Fruit fly (Drosophila melanogaster) whole organism, adult: ENCODE results near the gene Pdf.
A peak's percentile ranks its signal among the peaks of the same experiment; 100 is the strongest.

ENCODE experiments used
- CG11617 ChIP-seq: fragments of 200-800 bp; sonication (Bioruptor generic); optimal IDR thresholded peaks from 2 replicates; lab custom pipeline; 2017; ENCODE audit warnings: mild to moderate bottlenecking, missing biosample characterization, missing genetic modification reagents, missing genetic modification characterization
- CG12768 ChIP-seq: fragments of 200-800 bp; sonication (Bioruptor generic); optimal IDR thresholded peaks from 2 replicates; lab custom pipeline; 2017; ENCODE audit warnings: missing biosample characterization, missing genetic modification characterization, mild to moderate bottlenecking, moderate library complexity, missing genetic modification reagents
- CG14711 ChIP-seq: fragments of 200-800 bp; sonication (Bioruptor generic); optimal IDR thresholded peaks from 2 replicates; lab custom pipeline; 2018; ENCODE audit warnings: missing biosample characterization, mild to moderate bottlenecking, missing genetic modification characterization, moderate library complexity
- CG1620 ChIP-seq: fragments of 200-800 bp; sonication (Bioruptor generic); optimal IDR thresholded peaks from 2 replicates; lab custom pipeline; 2016; ENCODE audit warnings: missing biosample characterization, missing genetic modification characterization
- CG33017 ChIP-seq: fragments of 200-800 bp; sonication (Bioruptor generic); optimal IDR thresholded peaks from 2 replicates; lab custom pipeline; 2018; ENCODE audit warnings: missing biosample characterization, mild to moderate bottlenecking, missing genetic modification characterization, moderate library complexity
- CG5204 ChIP-seq: fragments of 200-800 bp; sonication (Bioruptor generic); optimal IDR thresholded peaks from 2 replicates; lab custom pipeline; 2016; ENCODE audit warnings: missing biosample characterization, missing genetic modification characterization
- CG7045 ChIP-seq: fragments of 200-800 bp; sonication (Bioruptor generic); optimal IDR thresholded peaks from 2 replicates; lab custom pipeline; 2017; ENCODE audit warnings: missing biosample characterization, mild to moderate bottlenecking, missing genetic modification characterization
- CG7101 ChIP-seq: fragments of 200-800 bp; sonication (Bioruptor generic); optimal IDR thresholded peaks from 2 replicates; lab custom pipeline; 2018; ENCODE audit warnings: missing biosample characterization, mild to moderate bottlenecking, missing genetic modification characterization, moderate library complexity
- Clk ChIP-seq: fragments of 200-800 bp; sonication (Bioruptor generic); optimal IDR thresholded peaks from 2 replicates; lab custom pipeline; 2017; ENCODE audit warnings: missing biosample characterization, missing genetic modification characterization
- Crg-1 ChIP-seq: fragments of 200-800 bp; sonication (Bioruptor generic); optimal IDR thresholded peaks from 2 replicates; lab custom pipeline; 2016; ENCODE audit warnings: missing biosample characterization, missing genetic modification characterization
- Hr96 ChIP-seq: fragments of 200-800 bp; sonication (Bioruptor generic); optimal IDR thresholded peaks from 2 replicates; lab custom pipeline; 2016; ENCODE audit warnings: missing biosample characterization, missing genetic modification characterization
- Mnt ChIP-seq: fragments of 200-800 bp; sonication (Bioruptor generic); optimal IDR thresholded peaks from 2 replicates; lab custom pipeline; 2016; ENCODE audit warnings: missing biosample characterization, mild to moderate bottlenecking, missing genetic modification characterization
- bab1 ChIP-seq: fragments of 200-800 bp; sonication (Bioruptor generic); optimal IDR thresholded peaks from 3 replicates; lab custom pipeline; 2019; ENCODE audit warnings: missing biosample characterization, mild to moderate bottlenecking, missing genetic modification characterization, moderate library complexity
- cic ChIP-seq: fragments of 200-800 bp; sonication (Bioruptor generic); optimal IDR thresholded peaks from 2 replicates; lab custom pipeline; 2017; ENCODE audit warnings: missing biosample characterization, mild to moderate bottlenecking, missing genetic modification characterization, moderate library complexity
- cnc ChIP-seq, 2 experiments: fragments of >200 bp; optimal IDR thresholded peaks; 2 replicates each; lab custom pipeline; 2017
- kay ChIP-seq: fragments of 200-800 bp; sonication (Bioruptor generic); peaks from one replicate; lab custom pipeline; 2016; ENCODE audit warnings: missing biosample characterization, missing genetic modification characterization, borderline replicate concordance
- ovo ChIP-seq: fragments of 200-800 bp; sonication (Bioruptor generic); optimal IDR thresholded peaks from 2 replicates; lab custom pipeline; 2016; ENCODE audit warnings: missing biosample characterization, missing genetic modification characterization
- pad ChIP-seq: fragments of 200-800 bp; sonication (Bioruptor generic); optimal IDR thresholded peaks from 3 replicates; lab custom pipeline; 2017; ENCODE audit warnings: missing biosample characterization, missing genetic modification characterization, mild to moderate bottlenecking, moderate library complexity, missing genetic modification reagents
- tj ChIP-seq: fragments of 200-800 bp; sonication (Bioruptor generic); optimal IDR thresholded peaks from 3 replicates; lab custom pipeline; 2017; ENCODE audit warnings: missing biosample characterization, mild to moderate bottlenecking, missing genetic modification characterization, moderate library complexity
- toe ChIP-seq: fragments of 200-800 bp; sonication (Bioruptor generic); optimal IDR thresholded peaks from 2 replicates; lab custom pipeline; 2016; ENCODE audit warnings: missing biosample characterization, missing genetic modification characterization

Pdf gene

DNA sequence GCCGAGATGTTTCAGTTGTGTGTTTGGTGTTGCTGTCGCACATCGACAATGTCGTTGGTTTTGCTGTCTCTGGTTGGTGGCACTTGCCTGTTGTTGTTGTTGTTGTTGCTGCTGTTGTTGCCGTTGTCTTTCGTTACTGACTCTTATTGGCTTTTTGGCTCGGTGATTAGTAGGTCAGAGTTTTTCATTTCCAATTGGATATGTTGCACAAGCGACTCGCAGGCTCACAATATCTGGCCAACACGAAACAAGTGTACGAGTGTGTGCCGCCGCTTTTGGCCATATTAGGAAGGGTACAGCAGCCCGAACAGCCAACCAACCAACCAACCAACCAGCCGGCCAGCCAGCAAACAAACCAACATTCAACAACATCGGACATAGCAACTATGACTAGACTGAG lies 22.2 kb downstream of the Pdf start:
- TF ChIP-seq CG7045 (GFP tag; lab: Kevin White, UChicago) (no peak), Hr96 (GFP tag; lab: Kevin White, UChicago) (no peak), CG7101 (no peak), pad (GFP tag; lab: Kevin White, UChicago) (no peak), Clk (GFP tag; lab: Kevin White, UChicago) (no peak), CG5204 (GFP tag; lab: Kevin White, UChicago) (no peak)

DNA sequence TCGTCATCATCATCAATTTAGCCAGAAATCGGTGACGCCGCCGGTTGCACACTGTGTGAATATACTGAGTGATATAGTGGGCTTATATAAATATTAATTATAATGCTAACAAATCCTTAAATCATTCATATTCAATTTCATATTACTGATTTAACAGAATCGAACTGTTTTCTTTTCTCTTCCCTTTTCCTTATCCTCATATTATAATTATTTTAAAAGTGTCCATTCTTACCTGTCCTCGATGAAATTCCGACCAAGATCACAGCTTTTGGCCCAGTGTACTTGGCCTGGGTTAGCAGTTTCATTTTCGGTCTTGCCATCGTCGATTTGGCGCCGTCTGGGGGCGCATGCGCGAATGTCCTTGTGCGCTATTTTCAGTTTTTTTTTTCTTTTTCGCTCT lies 23.0 kb downstream of the Pdf start:
- no peak for TF ChIP-seq CG14711 (tag; lab: Kevin White, UChicago)
- no peak for TF ChIP-seq Crg-1
- no peak for TF ChIP-seq bab1 (GFP tag; lab: Kevin White, UChicago)
- no peak for TF ChIP-seq CG12768
- TF ChIP-seq Hr96 (GFP tag; lab: Kevin White, UChicago): no peak
- TF ChIP-seq CG7045 (GFP tag; lab: Kevin White, UChicago): no peak
- no peak for TF ChIP-seq kay (GFP tag; lab: Kevin White, UChicago)
- no peak for TF ChIP-seq CG33017 (tag; lab: Kevin White, UChicago)
- no peak for TF ChIP-seq CG11617 (GFP tag; lab: Kevin White, UChicago)
- TF ChIP-seq CG7101: no peak
- no peak for TF ChIP-seq CG1620 (GFP tag; lab: Kevin White, UChicago)
- TF ChIP-seq CG5204 (GFP tag; lab: Kevin White, UChicago): no peak
- TF ChIP-seq Clk (GFP tag; lab: Kevin White, UChicago): no peak
- TF ChIP-seq tj (GFP tag; lab: Kevin White, UChicago): no peak
- no peak for TF ChIP-seq ovo
- TF ChIP-seq cic: no peak
- no peak for TF ChIP-seq pad (GFP tag; lab: Kevin White, UChicago)
- no peak for TF ChIP-seq Mnt (GFP tag; lab: Kevin White, UChicago)
- TF ChIP-seq toe: no peak
- no peak for TF ChIP-seq cnc (optimal IDR thresholded peaks at IDR 0.05; lab: Kevin White, UChicago)

DNA sequence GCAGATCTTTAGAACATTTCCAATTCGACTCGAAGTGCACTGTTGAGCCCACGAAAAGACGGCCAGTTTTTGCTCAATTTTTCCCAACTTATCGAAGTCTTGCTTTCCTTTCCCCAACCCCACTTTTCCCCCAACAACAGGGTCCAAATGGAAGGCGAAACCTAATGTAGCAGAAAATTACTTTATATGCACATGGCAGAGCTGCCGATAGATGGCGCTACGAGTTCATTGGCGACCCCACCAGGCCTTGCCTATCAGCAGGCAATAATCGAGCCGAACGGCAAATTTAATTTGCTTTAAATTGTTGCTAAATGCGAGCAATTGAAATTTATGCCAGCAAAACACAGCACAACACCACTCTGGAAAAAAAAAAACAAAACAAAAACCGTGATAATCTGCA lies 23.4 kb downstream of the Pdf start:
- TF ChIP-seq bab1 (GFP tag; lab: Kevin White, UChicago): no peak
- TF ChIP-seq kay (GFP tag; lab: Kevin White, UChicago): peak; percentile 37

DNA sequence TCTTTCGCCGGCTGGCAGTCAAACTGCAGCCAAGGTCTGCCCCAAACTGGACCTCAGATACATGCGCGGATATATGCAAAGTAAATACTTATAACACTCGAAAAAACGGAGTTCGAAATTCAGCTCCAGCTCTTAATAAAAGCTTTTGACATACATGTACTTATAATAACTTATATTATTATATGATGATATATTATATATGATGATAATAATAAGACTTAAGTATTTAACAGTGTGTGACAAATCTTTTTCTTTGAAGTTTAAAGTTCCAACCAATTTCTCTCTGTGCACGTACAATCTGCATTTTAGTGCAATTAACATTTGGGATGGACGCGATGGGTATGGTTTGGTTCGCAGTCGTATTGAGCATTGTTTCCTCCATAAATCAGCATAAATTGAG lies 26.3 kb downstream of the Pdf start:
- TF ChIP-seq toe (no peak), bab1 (GFP tag; lab: Kevin White, UChicago) (no peak), Mnt (GFP tag; lab: Kevin White, UChicago) (no peak), CG14711 (tag; lab: Kevin White, UChicago) (no peak), pad (GFP tag; lab: Kevin White, UChicago) (no peak), CG11617 (GFP tag; lab: Kevin White, UChicago) (no peak), Hr96 (GFP tag; lab: Kevin White, UChicago) (no peak)

DNA sequence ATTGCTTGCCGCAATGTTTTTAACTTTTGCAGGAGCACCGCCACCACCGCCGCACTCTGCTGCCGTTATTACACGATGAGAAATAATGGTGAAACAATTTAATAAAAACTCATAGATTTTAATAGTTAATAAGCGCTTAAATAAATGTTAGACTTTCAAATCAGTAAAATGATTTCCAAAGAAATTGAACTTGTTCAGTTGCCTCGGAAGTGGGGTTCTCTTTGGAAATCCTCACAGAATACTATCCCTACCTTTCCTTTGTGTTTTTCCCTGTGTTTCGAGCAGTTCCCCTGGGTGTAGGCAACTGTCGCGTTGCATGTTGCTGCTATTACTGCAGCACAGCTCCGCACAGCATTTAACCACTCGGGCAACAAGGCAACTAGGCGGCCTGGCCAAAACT lies 27.7 kb downstream of the Pdf start:
- TF ChIP-seq CG5204 (GFP tag; lab: Kevin White, UChicago) (no peak), CG7101 (no peak), toe (no peak)

DNA sequence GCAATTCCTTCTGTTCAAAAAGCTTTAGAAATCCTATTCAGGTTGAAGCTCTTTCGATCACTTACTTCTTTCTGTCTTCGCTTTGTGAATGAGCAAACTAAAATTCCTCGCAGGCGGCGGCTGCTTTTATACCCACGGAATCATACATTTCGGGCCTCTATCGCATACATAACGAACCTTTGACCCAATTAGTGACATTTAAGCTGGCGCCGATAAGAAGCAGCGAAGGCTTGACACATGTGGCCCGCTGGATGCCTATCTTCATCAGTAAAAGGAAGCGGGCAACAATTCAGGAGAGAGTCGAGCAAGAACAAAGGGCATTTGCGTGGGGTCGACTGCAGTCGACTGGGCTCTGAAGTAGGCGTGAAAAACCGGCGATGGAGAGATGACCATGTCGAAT lies 30.3 kb downstream of the Pdf start, which contains the start of gene CG34291:
CG34291 (minus strand) TSS at position 101 of the 400 bp plus-strand sequence.
- no peak for TF ChIP-seq CG7101
- TF ChIP-seq Mnt (GFP tag; lab: Kevin White, UChicago): no peak
- no peak for TF ChIP-seq Clk (GFP tag; lab: Kevin White, UChicago)
- TF ChIP-seq toe: no peak
- no peak for TF ChIP-seq CG14711 (tag; lab: Kevin White, UChicago)
- TF ChIP-seq CG5204 (GFP tag; lab: Kevin White, UChicago): no peak
- no peak for TF ChIP-seq CG12768
- TF ChIP-seq Crg-1: no peak
- TF ChIP-seq Hr96 (GFP tag; lab: Kevin White, UChicago): no peak
- TF ChIP-seq CG33017 (tag; lab: Kevin White, UChicago): no peak
- TF ChIP-seq kay (GFP tag; lab: Kevin White, UChicago): no peak
- no peak for TF ChIP-seq CG7045 (GFP tag; lab: Kevin White, UChicago)
- TF ChIP-seq bab1 (GFP tag; lab: Kevin White, UChicago): no peak
- no peak for TF ChIP-seq pad (GFP tag; lab: Kevin White, UChicago)
- TF ChIP-seq CG1620 (GFP tag; lab: Kevin White, UChicago): no peak
- no peak for TF ChIP-seq ovo
- no peak for TF ChIP-seq cic
- TF ChIP-seq tj (GFP tag; lab: Kevin White, UChicago): no peak
- TF ChIP-seq CG11617 (GFP tag; lab: Kevin White, UChicago): no peak
- no peak for TF ChIP-seq cnc (optimal IDR thresholded peaks at IDR 0.05; lab: Kevin White, UChicago)

DNA sequence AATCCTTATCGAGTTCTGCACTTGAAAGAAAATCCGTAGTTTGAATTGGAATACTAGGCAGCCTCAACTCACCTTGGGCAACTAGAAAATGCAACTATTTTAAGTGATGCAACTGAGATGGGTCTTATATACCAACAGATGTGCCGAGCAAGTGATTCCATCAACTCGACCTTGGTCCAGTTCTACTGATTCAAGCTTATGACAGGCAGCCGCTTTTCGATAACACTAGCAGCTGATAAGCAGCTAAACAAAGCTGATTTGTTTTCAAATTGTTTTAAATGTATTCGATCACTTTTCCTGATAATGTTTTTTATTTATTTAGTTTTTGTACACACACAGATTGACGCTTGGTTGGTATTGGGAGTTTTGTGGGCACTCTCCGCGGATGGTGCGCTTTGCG lies 30.9 kb downstream of the Pdf start, which contains the start of gene CG6503:
CG6503 (minus strand) TSS at position 101 of the 400 bp plus-strand sequence.
- TF ChIP-seq Hr96 (GFP tag; lab: Kevin White, UChicago) (no peak), cnc (optimal IDR thresholded peaks at IDR 0.05; lab: Kevin White, UChicago) (no peak), CG14711 (tag; lab: Kevin White, UChicago) (no peak), Mnt (GFP tag; lab: Kevin White, UChicago) (no peak), ovo (no peak), Clk (GFP tag; lab: Kevin White, UChicago) (no peak), Crg-1 (no peak), CG12768 (no peak), CG7101 (no peak), cic (no peak)
